Fruit fly (Drosophila melanogaster): ENCODE data around the gene RnrL.

The RnrL gene

DNA sequence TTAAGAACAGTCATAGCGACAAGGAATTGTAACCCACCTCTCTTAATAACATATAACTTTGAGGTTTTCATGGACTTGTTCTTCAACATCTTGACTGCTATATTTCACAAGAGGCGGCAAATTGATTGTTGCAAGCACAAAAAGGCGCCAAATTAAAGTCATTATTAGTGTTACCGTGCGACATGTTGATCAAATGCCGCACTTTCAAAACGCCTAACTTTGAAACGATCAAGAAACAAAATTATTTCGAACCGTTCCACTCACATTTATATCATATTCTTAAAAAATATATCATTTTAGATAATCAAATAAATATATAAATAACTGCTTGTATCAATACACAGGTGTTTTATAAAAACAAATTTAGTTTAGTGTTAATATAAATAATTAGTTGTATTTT lies at the start of gene RnrL:
Gene RnrL, minus strand, starts transcription at position 154 of the 400 bp plus-strand sequence.
- no peak for TF ChIP-seq CG17801 (GFP tag; optimal IDR thresholded peaks at IDR 0.05; ENCODE audit: partially characterized antibody)

DNA sequence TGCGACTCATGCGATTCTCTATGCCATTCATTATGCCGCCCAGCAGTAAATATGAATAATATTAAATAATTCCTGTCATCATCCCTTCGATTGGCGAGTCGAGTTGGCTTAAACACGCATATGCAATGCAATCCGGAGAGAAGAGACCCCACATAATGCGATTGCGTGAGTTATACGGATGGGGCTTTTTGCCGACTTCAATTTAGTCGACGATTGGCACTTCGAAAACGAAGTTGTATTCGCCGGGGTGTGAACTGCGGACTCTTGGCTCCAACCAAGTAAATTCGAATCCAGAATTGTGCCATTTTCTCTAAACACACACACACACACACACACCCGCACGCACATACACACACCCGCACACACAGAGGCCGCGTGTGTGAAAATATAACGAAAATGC lies 48.5 kb upstream of the RnrL start:
- TF ChIP-seq CG17801 (GFP tag; optimal IDR thresholded peaks at IDR 0.05; ENCODE audit: partially characterized antibody): no peak

dm6 chr2L:10375464-10376236 lies 47.9 kb upstream of the RnrL start, which contains the start of the genes CG33303 and dpr19:
CG33303 (minus strand) TSS chr2L:10375757.
dpr19 (plus strand) TSS chr2L:10376168.
- peak; percentile 59 for TF ChIP-seq CG17801 (GFP tag; optimal IDR thresholded peaks at IDR 0.05; ENCODE audit: partially characterized antibody)

DNA sequence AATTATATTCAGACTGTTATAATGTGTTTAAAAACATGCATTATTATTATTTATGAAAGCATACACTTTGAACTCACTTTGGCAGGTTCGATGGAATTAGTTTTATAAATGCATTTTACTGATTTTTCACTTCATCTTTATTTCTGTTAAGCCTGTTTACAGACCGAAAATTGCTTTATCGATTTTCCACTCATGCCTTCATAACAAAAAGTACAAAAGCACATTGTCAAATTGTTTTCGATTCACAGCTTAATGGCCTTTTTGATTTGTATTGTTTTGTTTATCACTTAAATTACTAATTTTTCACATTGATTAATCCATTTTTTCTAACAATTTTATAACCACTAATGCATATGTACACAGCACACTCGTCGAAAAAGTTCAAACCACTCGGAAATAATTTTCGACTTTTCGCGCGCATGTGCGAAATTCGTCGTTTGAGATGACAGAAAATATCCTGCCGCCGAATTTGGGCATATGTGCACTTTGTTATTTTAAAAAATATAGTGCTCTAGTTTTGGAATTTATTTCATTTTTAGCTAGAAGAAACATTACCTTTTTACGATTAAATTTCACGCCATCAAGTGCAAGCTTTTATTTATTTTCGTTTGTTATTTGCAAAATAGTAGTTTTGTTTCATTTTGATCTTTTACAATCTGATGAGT lies 46.0 kb upstream of the RnrL start, which contains the start of gene rho-5:
Gene rho-5, minus strand, starts transcription at position 296 of the 665 bp plus-strand sequence.
- no peak for TF ChIP-seq CG17801 (GFP tag; optimal IDR thresholded peaks at IDR 0.05; ENCODE audit: partially characterized antibody)

DNA sequence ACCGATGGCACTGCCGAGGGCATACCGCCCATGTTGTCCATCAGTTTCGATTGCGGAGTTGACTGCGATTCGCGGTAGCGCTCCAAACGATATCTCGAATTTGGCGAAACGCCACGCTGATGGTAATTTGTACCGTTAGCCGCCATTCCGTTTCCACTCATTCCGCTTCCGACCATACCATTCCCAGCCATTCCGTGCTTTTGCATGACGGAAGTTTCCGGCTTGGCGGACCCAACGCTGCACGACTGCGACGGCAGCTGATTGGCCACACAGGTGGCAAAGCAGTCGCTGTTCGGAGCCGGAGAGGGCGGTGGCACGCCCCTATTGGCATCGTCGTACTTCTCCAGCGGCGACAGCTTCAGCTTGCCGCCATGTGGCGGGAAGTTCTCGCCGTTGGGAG lies 44.6 kb upstream of the RnrL start:
- TF ChIP-seq CG17801 (GFP tag; optimal IDR thresholded peaks at IDR 0.05; ENCODE audit: partially characterized antibody): no peak

dm6 chr2L:10366525-10366924 lies 38.8 kb upstream of the RnrL start, which contains the start of gene CG5056:
CG5056 (plus strand) TSS chr2L:10366692.
- TF ChIP-seq CG17801 (GFP tag; optimal IDR thresholded peaks at IDR 0.05; ENCODE audit: partially characterized antibody): peak; percentile 67

- no peak for TF ChIP-seq CG17801 (GFP tag; optimal IDR thresholded peaks at IDR 0.05; ENCODE audit: partially characterized antibody)
Measured at dm6 chr2L:10364229-10364628, 36.5 kb upstream of the RnrL start, which contains the start of gene lft. lft (plus strand) TSS chr2L:10364471.

DNA sequence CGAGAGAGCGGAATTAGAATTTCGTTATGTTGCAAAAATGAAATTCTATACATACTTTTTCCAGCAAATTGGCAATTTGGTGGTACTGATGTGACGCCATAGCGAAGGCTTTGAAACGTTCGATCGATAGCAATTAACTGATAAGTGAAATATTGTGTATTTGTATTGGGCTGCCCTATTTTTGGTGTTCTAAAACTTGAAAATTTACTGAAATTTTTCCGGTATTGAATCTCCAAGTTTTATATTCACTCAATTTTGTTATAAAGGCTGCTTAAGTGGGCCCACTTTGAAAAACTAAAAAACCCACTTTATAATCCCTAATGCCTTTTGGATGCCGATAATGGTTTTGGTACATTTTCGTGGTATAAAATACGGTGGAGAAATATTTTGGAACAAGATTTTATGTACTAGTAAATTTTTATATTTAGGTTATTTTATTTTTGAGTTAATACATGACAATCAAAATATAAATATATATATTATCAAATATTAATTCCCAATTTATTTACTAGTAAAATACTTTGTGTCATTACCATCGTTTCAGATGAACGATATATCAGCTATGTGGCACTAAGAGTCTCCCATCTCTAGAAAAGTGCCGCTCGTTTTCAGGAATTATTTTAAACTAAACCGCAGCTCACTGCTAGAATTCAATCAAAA lies 34.8 kb upstream of the RnrL start, which contains the start of the genes Cand1 and pim:
Gene Cand1, minus strand, starts transcription at position 300 of the 660 bp plus-strand sequence.
Gene pim, plus strand, starts transcription at position 582 of the 660 bp plus-strand sequence.
- no peak for TF ChIP-seq CG17801 (GFP tag; optimal IDR thresholded peaks at IDR 0.05; ENCODE audit: partially characterized antibody)

DNA sequence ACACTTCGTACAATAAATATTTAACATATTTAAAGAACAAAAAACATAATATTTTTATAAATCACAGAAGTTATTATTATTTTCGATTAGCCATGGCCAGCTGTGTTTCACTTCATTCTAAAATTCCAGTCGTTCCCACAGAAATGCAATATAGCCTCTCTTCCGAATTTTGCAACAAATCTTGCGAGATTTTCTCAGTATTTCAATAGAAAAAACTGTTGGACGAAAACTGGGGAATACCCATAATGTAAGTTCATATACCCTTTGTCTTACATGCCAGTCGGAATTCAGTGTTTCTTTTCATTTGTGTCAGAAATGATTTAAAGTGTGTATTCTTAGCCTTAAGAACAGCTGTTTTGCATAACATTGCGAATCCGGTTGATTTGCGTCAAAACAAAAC lies 28.8 kb upstream of the RnrL start, which contains the start of the genes CtsL4 and ClpP:
Gene CtsL4, minus strand, starts transcription at position 90 of the 400 bp plus-strand sequence.
Gene ClpP, plus strand, starts transcription at position 288 of the 400 bp plus-strand sequence.
- TF ChIP-seq CG17801 (GFP tag; optimal IDR thresholded peaks at IDR 0.05; ENCODE audit: partially characterized antibody): no peak

DNA sequence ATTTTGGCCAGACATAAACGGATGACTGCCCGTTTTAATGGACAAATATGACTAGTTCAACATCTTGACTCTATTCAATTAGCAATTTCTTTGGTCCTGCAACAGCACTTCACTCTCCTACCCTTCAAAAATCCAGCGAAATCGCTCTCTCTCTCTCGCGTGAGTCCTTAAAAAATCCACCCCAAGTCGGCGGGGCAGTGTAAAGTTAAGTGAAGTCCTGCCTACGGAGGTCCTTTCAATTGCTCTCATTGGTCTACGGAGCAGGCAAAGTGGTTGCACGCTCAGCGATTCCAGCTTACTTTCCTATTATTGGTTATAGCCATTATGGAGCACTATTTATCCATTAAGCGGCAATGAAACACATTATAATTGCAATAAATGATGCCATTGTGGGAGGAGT lies 26.1 kb upstream of the RnrL start, which contains the start of gene CG34367:
Gene CG34367, minus strand, starts transcription at position 35 of the 400 bp plus-strand sequence.
- no peak for TF ChIP-seq CG17801 (GFP tag; optimal IDR thresholded peaks at IDR 0.05; ENCODE audit: partially characterized antibody)

- TF ChIP-seq CG17801 (GFP tag; optimal IDR thresholded peaks at IDR 0.05; ENCODE audit: partially characterized antibody): no peak
Measured at dm6 chr2L:10351130-10351529, 23.4 kb upstream of the RnrL start.

DNA sequence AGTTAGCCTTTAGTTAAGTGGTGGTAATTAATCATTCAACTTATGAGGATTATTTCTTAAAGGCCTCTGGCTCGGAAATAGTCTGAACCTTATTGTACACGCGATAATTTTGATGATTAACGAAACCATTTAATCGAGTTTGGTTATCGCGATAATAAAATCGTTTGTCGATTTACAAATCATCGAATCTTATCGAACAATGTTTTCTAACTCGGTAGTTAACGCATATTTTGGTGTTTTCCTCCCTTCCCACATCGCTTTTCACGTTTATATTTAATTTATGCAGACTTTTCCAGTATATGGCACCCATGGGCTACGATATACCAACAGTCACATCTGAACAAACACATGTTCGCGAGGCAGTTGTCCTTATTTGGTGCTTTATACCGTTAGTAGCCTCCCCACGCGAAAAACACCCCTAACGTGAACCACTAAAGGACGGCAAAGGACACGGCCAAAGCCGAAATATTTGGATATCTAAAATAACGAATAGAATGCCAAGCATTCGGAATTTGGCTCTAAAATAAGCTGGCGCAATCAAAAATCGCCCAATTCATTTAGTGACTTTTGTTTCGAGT lies 16.4 kb upstream of the RnrL start, which contains the start of gene Frmd5:
Gene Frmd5, plus strand, starts transcription at position 414 of the 578 bp plus-strand sequence.
- no peak for TF ChIP-seq CG17801 (GFP tag; optimal IDR thresholded peaks at IDR 0.05; ENCODE audit: partially characterized antibody)

DNA sequence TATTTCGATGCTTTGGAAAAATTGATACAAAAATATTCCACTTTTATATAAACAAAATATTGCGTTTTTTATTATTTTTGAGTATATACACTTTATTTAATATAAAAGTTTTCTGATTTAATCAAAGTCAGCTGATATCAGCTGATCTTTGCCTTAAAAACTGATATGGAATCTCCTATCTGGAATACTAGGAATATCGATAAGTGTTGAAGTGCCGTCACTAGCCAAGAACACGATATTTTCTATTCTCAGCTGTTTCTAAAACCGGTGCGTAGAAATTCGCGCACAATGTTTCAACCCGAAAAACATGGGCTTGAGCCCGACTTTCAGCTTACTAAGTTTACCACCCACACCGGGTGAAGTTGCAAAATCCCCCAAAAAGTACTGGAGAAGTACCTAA lies 14.7 kb upstream of the RnrL start, which contains the start of gene Sps2:
Gene Sps2, plus strand, starts transcription at position 124 of the 400 bp plus-strand sequence.
- TF ChIP-seq CG17801 (GFP tag; optimal IDR thresholded peaks at IDR 0.05; ENCODE audit: partially characterized antibody): peak; percentile 33

DNA sequence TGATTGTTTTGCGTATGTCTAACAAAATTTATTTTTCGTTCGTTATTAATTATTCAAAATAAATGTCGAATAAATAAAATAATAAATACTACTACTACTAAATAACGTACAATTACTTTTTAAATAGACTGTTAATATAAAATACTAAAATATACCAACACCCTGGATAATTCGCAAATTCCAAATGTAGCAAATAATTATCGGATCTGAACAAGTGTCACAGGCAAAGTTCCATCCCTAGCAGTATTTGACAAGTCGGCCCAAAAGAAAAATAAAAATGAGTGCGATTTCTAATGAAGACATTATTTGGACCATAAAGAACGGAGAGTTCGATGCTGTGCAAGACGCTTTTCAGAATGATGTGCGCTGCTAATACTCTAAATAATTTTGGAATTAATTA lies 13.7 kb upstream of the RnrL start, which contains the start of gene CG31715:
Gene CG31715, plus strand, starts transcription at position 212 of the 400 bp plus-strand sequence.
- peak; percentile 33 for TF ChIP-seq CG17801 (GFP tag; optimal IDR thresholded peaks at IDR 0.05; ENCODE audit: partially characterized antibody)

All from ovary, adult (tissue).